Worm (Caenorhabditis elegans) whole organism, L1 larva: ENCODE data around the gene F43C11.2.

Source experiments
- C34B4.2 ChIP-seq: sonication (generic microtip); optimal IDR thresholded peaks from 2 replicates; lab custom pipeline; 2017; ENCODE audit warnings: mild to moderate bottlenecking, missing genetic modification characterization, missing compliant biosample characterization
- blmp-1 ChIP-seq: fragments of 150-350 bp; optimal IDR thresholded peaks from 2 replicates; lab custom pipeline; 2014; ENCODE audit warnings: missing biosample characterization, missing genetic modification characterization
- ceh-82 ChIP-seq, 3 experiments: fragments of 150-350 bp in 1 of 3; sonication (generic microtip) in 2 of 3; optimal IDR thresholded peaks; 2 replicates each; lab custom pipeline; 2014 to 2017; ENCODE audit warnings: missing biosample characterization in 3 of 3, missing genetic modification characterization in 3 of 3
- ceh-90 ChIP-seq: sonication (generic microtip); optimal IDR thresholded peaks from 2 replicates; lab custom pipeline; 2016; ENCODE audit warnings: missing genetic modification characterization, missing compliant biosample characterization
- ces-1 ChIP-seq: fragments of 150-350 bp; optimal IDR thresholded peaks from 2 replicates; lab custom pipeline; 2014; ENCODE audit warnings: missing biosample characterization, missing genetic modification reagents, missing genetic modification characterization
- elt-2 ChIP-seq: sonication (generic microtip); optimal IDR thresholded peaks from 2 replicates; lab custom pipeline; 2016; ENCODE audit warnings: missing genetic modification characterization, mild to moderate bottlenecking, inconsistent platforms, missing compliant biosample characterization, missing genetic modification reagents
- elt-3 ChIP-seq, 6 experiments: fragments of 150-350 bp in 1 of 6; sonication (generic microtip); optimal IDR thresholded peaks; 2 replicates each; lab custom pipeline; 2017 to 2018; ENCODE audit warnings: missing biosample characterization in 6 of 6, missing genetic modification characterization in 6 of 6, inconsistent platforms in 1 of 6
- fkh-4 ChIP-seq: sonication (generic microtip); optimal IDR thresholded peaks from 2 replicates; lab custom pipeline; 2016; ENCODE audit warnings: missing compliant biosample characterization, missing genetic modification characterization, borderline replicate concordance
- fkh-8 ChIP-seq: sonication (generic microtip); optimal IDR thresholded peaks from 2 replicates; lab custom pipeline; 2016; ENCODE audit warnings: mild to moderate bottlenecking, missing genetic modification characterization, missing compliant biosample characterization
- fos-1 ChIP-seq: fragments of 150-350 bp; optimal IDR thresholded peaks from 2 replicates; lab custom pipeline; 2014; ENCODE audit warnings: missing biosample characterization, missing genetic modification characterization
- grh-1 ChIP-seq: fragments of 200-800 bp; sonication (Bioruptor generic); IDR thresholded peaks from 2 replicates; pipeline ENCODE4 v1.3.6; 2022; ENCODE audit warnings: missing genetic modification reagents, missing genetic modification characterization, missing compliant biosample characterization
- hlh-17 ChIP-seq: fragments of 200-800 bp; sonication (Bioruptor generic); optimal IDR thresholded peaks from 2 replicates; lab custom pipeline; 2018; ENCODE audit warnings: missing genetic modification characterization, mild to moderate bottlenecking, missing compliant biosample characterization, moderate library complexity, borderline replicate concordance
- irx-1 ChIP-seq: sonication (generic microtip); optimal IDR thresholded peaks from 2 replicates; lab custom pipeline; 2016; ENCODE audit warnings: missing genetic modification characterization, missing compliant biosample characterization
- jun-1 ChIP-seq: fragments of 150-350 bp; optimal IDR thresholded peaks from 2 replicates; lab custom pipeline; 2014; ENCODE audit warnings: missing biosample characterization, missing genetic modification reagents, missing genetic modification characterization
- lin-13 ChIP-seq: fragments of 150-350 bp; optimal IDR thresholded peaks from 2 replicates; lab custom pipeline; 2014; ENCODE audit warnings: missing biosample characterization, missing genetic modification reagents, missing genetic modification characterization
- lin-14 ChIP-seq: fragments of 200-800 bp; sonication (Bioruptor generic); optimal IDR thresholded peaks from 2 replicates; lab custom pipeline; 2018; ENCODE audit warnings: mild to moderate bottlenecking, missing genetic modification characterization, moderate library complexity, missing compliant biosample characterization
- lin-15B ChIP-seq: fragments of 150-350 bp; sonication (generic microtip); optimal IDR thresholded peaks from 3 replicates; lab custom pipeline; 2014; ENCODE audit warnings: missing biosample characterization, missing genetic modification characterization
- lsy-2 ChIP-seq, 2 experiments: fragments of 150-350 bp; optimal IDR thresholded peaks; 2 replicates each; lab custom pipeline; 2014; ENCODE audit warnings: missing biosample characterization in 2 of 2, missing genetic modification characterization in 2 of 2
- mab-9 ChIP-seq: fragments of 200-800 bp; sonication (Bioruptor generic); IDR thresholded peaks from 2 replicates; pipeline ENCODE4 v1.3.6; 2022; ENCODE audit warnings: missing genetic modification reagents, missing genetic modification characterization, missing compliant biosample characterization
- mef-2 ChIP-seq: fragments of 150-350 bp; optimal IDR thresholded peaks from 2 replicates; lab custom pipeline; 2014; ENCODE audit warnings: missing biosample characterization, missing genetic modification characterization
- mep-1 ChIP-seq: fragments of 150-350 bp; optimal IDR thresholded peaks from 2 replicates; lab custom pipeline; 2014; ENCODE audit warnings: missing biosample characterization, missing genetic modification characterization
- nhr-19 ChIP-seq: fragments of 200-800 bp; sonication (Bioruptor generic); conservative IDR thresholded peaks from 2 replicates; pipeline ENCODE4 v1.3.6; 2022; ENCODE audit warnings: missing genetic modification characterization, missing compliant biosample characterization
- nhr-237 ChIP-seq: fragments of 150-350 bp; optimal IDR thresholded peaks from 2 replicates; lab custom pipeline; 2014; ENCODE audit warnings: missing biosample characterization, missing genetic modification characterization
- nhr-47 ChIP-seq: sonication (generic microtip); optimal IDR thresholded peaks from 2 replicates; lab custom pipeline; 2016; ENCODE audit warnings: mild to moderate bottlenecking, missing genetic modification characterization, moderate library complexity, missing compliant biosample characterization
- nhr-77 ChIP-seq: fragments of 150-350 bp; optimal IDR thresholded peaks from 2 replicates; lab custom pipeline; 2014; ENCODE audit warnings: missing biosample characterization, missing genetic modification characterization
- skn-1 ChIP-seq: fragments of 150-350 bp; optimal IDR thresholded peaks from 2 replicates; lab custom pipeline; 2014; ENCODE audit warnings: missing biosample characterization, missing genetic modification characterization
- snpc-4 ChIP-seq: fragments of 150-350 bp; optimal IDR thresholded peaks from 2 replicates; lab custom pipeline; 2014; ENCODE audit warnings: missing biosample characterization, missing genetic modification characterization
- sptf-1 ChIP-seq: fragments of 150-350 bp; optimal IDR thresholded peaks from 2 replicates; lab custom pipeline; 2014; ENCODE audit warnings: missing biosample characterization, missing genetic modification characterization
- unc-130 ChIP-seq: fragments of 150-350 bp; optimal IDR thresholded peaks from 2 replicates; lab custom pipeline; 2017; ENCODE audit warnings: missing biosample characterization, missing genetic modification characterization, inconsistent platforms
- unc-62 ChIP-seq: fragments of 150-350 bp; optimal IDR thresholded peaks from 2 replicates; lab custom pipeline; 2014; ENCODE audit warnings: missing biosample characterization, missing genetic modification reagents, missing genetic modification characterization
- vab-15 ChIP-seq: sonication (generic microtip); optimal IDR thresholded peaks from 2 replicates; lab custom pipeline; 2017; ENCODE audit warnings: missing genotype, mild to moderate bottlenecking, missing genetic modification characterization, missing compliant biosample characterization
- ztf-11 ChIP-seq, 2 experiments: sonication (generic microtip); optimal IDR thresholded peaks; 2 replicates each; lab custom pipeline; 2016 to 2017; ENCODE audit warnings: missing genetic modification characterization in 2 of 2, missing biosample characterization in 1 of 2, missing compliant biosample characterization in 1 of 2
- ztf-4 ChIP-seq: fragments of 150-350 bp; optimal IDR thresholded peaks from 2 replicates; lab custom pipeline; 2014; ENCODE audit warnings: missing biosample characterization, missing genetic modification characterization

Gene F43C11.2

DNA sequence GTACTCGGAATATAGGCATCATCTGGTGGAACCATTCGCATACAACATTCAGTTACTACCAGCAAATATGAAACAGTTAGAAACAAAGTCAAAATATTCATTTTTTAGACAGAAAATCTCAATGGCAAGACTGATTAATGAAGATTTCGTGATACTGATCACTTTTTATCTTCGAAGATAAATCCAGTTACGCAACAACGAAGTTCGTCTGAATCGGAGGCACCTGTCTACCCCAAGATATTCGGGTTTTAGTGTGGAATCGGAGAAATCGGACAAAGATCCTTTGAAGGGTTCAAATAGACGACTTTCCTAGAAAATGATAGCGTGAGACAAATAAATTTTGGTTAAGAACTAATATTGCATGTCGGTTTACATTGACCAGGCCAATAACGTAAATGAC lies 41.3 kb downstream of the F43C11.2 start, which contains the start of gene F16G10.13:
Gene F16G10.13 (minus strand): TSS at position 101 of the 400 bp plus-strand sequence.
- TF ChIP-seq fos-1 (tag; lab: Kevin White, UChicago), result no peak
- no peak for TF ChIP-seq elt-2
- no peak for TF ChIP-seq lsy-2 (tag; optimal IDR thresholded peaks at IDR 0.05; lab: Kevin White, UChicago)
- TF ChIP-seq ztf-4, result no peak
- TF ChIP-seq snpc-4 (tag; lab: Kevin White, UChicago), result no peak
- no peak for TF ChIP-seq mef-2 (tag; lab: Kevin White, UChicago)
- no peak for TF ChIP-seq C34B4.2 (tag; lab: Kevin White, UChicago)
- no peak for TF ChIP-seq irx-1 (tag; lab: Kevin White, UChicago)

DNA sequence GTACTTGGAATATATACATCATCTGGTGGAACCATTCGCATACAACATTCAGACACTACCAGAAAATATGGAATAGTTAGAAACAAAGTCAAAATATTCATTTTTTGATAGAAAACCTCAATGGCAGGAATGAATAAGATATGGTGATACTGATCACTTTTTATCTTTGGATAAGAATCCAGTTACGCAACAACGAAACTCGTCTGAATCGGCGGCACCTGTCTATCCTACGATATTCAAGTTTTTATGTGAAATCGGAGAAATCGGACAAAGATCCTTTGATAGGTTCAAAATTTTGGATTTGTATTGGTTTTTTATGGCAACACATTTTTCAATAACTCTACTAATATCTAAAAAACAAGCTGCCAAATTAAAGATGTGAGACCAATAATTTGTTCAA lies 44.3 kb downstream of the F43C11.2 start, which contains the start of gene F16G10.14:
Gene F16G10.14 (minus strand): TSS at position 101 of the 400 bp plus-strand sequence.
- TF ChIP-seq lin-14 (GFP tag; lab: Kevin White, UChicago) (no peak), nhr-47 (no peak), nhr-19 (GFP tag; lab: Robert Waterston, UW) (no peak), fkh-8 (tag; lab: Kevin White, UChicago) (no peak), mep-1 (tag; lab: Kevin White, UChicago) (no peak), fkh-4 (tag; lab: Kevin White, UChicago) (no peak), vab-15 (no peak), ztf-11 (tag; optimal IDR thresholded peaks at IDR 0.05; lab: Kevin White, UChicago) (no peak), ceh-90 (tag; lab: Kevin White, UChicago) (no peak), nhr-237 (no peak), elt-2 (no peak), jun-1 (no peak), hlh-17 (GFP tag; lab: Kevin White, UChicago) (no peak), grh-1 (GFP tag; lab: Robert Waterston, UW) (no peak), skn-1 (tag; lab: Kevin White, UChicago) (no peak), sptf-1 (tag; lab: Kevin White, UChicago) (no peak)

DNA sequence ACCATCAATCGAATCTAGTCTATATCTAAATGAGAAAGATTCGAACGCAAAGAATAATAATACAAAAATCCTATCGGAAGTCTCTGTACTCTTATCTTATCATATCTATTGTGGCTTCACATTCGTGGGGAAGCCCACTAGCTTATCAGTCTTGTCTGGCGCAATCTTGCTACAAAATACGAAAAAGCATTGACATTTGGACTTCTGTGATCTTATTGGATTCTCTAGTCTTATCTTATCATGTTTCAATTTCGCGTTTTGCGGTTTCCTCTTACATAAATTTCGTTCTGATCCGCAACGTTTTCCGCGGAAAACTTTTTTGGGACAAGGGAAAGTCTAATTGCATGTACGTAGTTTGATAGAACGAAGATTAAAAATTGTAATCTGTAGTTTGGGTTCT lies 45.2 kb downstream of the F43C11.2 start:
- TF ChIP-seq unc-62 (no peak), lin-13 (GFP tag; lab: Kevin White, UChicago) (no peak), nhr-77 (tag; lab: Kevin White, UChicago) (no peak), ces-1 (no peak), blmp-1 (tag; lab: Kevin White, UChicago) (peak; percentile 92), elt-3 (tag; optimal IDR thresholded peaks at IDR 0.05; lab: Kevin White, UChicago) (peak; percentile 89 to 97 (median 91)), elt-2 (no peak)

DNA sequence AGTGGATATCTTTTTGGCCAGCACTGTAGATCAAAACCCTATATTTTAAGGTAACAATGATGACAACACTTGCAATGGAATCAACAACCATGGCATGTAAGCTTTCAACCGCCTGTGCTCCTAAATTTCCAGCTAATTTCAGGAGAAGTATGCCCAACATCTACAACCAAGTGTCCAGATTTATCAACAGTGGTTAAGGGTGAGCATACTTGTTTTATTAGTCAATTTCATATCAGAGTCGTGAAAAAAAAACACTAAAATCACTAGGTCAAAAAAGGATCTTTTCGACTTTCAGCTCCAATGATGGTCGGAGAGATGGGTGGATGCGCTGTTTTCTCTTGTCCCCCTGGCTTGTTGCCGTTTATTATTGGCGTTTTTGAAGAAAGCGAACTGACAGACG lies 49.4 kb downstream of the F43C11.2 start, which contains the start of gene F16G10.1:
Gene F16G10.1 (plus strand): TSS at position 301 of the 400 bp plus-strand sequence.
- TF ChIP-seq grh-1 (GFP tag; lab: Robert Waterston, UW), result no peak
- no peak for TF ChIP-seq mab-9 (GFP tag; lab: Robert Waterston, UW)
- TF ChIP-seq lin-14 (GFP tag; lab: Kevin White, UChicago), result no peak
- no peak for TF ChIP-seq ceh-82 (tag; optimal IDR thresholded peaks at IDR 0.05; lab: Kevin White, UChicago)
- no peak for TF ChIP-seq lin-15B (tag; lab: Kevin White, UChicago)
- TF ChIP-seq unc-130 (tag; lab: Kevin White, UChicago), result no peak
